Fruit fly (Drosophila melanogaster) whole organism: ENCODE measurements around the gene Kcmf1.

Experiments used
- psq ChIP-seq: fragments of >200 bp; optimal IDR thresholded peaks from 2 replicates; lab custom pipeline; 2017
- usp ChIP-seq: fragments of >200 bp; optimal IDR thresholded peaks from 2 replicates; lab custom pipeline; 2017; ENCODE audit warnings: missing biosample characterization, missing genetic modification characterization, mixed read lengths

DNA sequence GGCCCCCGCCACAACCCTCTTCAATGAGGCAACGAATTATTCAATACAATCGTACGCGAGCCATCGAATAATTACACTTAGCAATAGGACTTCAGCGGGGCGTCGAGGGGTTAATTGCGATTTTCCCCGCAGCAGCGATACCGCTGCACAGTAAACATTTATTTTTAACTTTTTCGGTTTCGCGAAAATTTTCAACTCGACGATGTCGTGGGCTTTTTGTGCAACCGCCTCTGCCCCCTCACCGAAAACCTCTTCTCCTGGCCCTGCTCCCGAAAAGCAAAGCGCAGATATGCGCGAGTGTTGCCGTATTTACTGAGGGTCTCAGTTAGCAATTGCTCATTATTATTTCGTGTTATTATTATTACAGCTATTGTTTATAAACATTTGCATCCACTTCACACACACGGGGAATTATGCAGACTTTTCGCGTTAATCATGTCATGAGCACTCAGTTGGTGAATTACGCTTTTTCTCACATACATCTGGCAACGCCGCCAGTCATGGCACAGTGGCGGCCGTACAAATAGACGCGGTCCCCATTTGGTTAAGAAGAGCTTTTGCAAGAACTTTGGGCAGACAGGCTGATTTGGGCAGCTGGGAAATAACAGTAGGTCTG, 836 bp downstream of the Kcmf1 start:
- no peak for TF ChIP-seq psq (lab: Kevin White, UChicago)
- no peak for TF ChIP-seq usp (GFP tag; lab: Kevin White, UChicago)
